Fruit fly (Drosophila melanogaster): ENCODE data around the gene CG3323.

CG3323 gene

DNA sequence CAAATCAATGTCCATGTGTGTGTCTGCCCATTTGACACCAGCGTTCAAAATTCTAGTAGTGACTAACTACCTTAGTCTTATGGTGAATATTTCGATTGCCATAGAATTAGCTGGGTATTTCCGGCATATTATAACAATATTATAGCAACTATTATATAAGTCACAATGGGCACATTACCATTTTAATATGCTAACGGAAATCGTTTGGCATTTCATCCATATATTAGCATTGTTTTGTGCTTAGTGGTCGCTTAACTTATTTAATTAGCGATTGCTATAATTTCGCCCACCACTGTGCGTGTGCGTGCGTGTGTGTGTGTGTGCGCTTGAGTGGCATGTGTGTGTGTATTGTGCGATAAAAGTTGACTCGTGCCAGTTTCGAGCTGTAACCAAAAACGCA, 31.2 kb upstream of the CG3323 start (continued):
- TF ChIP-seq CG9932 (GFP tag; IDR thresholded peaks at IDR 0.05) = peak; percentile 50
- peak; percentile 37 for TF ChIP-seq ATbp (GFP tag; optimal IDR thresholded peaks at IDR 0.05)
- no peak for TF ChIP-seq chif (GFP tag; optimal IDR thresholded peaks at IDR 0.05)

DNA sequence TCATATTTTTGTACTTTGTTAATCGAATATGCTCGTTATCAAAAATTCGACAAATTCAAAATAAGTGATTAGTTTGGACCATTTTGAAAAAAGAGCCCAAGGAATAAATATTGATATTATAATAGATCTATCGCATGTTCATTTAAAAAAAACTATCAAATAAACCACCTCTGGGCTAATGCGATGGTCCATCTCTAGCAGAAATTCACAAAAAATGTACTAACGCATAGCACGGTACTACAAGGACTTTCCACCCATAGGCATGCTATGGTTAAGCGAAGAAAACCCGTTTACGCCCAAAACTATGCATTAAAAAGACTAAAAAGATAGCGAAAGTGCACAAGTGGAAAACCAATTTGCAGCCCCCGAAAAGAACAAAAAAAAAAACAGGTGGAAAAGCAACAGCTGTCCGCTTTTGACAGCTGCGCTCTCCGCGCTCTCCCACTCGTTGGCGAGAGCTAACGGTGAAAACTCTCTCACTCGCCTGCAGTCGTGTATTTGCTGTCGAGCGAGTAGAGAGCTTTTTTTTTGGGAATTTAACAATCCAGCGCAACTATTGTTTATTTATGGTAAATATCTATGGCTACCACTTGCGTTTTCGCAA, 26.9 kb upstream of the CG3323 start, which contains the start of gene CanB:
Gene CanB, plus strand, starts transcription at position 241 of the 604 bp plus-strand sequence.
- TF ChIP-seq Ada2b (GFP tag; IDR thresholded peaks at IDR 0.05) = no peak
- peak; percentile 21 for TF ChIP-seq CG13624 (GFP tag; optimal IDR thresholded peaks at IDR 0.05)
- TF ChIP-seq caup (GFP tag; optimal IDR thresholded peaks at IDR 0.05; ENCODE audit: severe bottlenecking) = no peak
- peak; percentile 5 for TF ChIP-seq CG9817 (tag; optimal IDR thresholded peaks at IDR 0.05)
- TF ChIP-seq ftz-f1 (GFP tag; optimal IDR thresholded peaks at IDR 0.05) = peak; percentile 17
- peak; percentile 42 for TF ChIP-seq CG12744 (GFP tag; optimal IDR thresholded peaks at IDR 0.05)
- TF ChIP-seq sens (GFP tag) = peak; percentile 82
- TF ChIP-seq Sox102F (GFP tag; optimal IDR thresholded peaks at IDR 0.05) = peak; percentile 23
- peak; percentile 29 for TF ChIP-seq gem (tag; optimal IDR thresholded peaks at IDR 0.05)
- TF ChIP-seq Rfx (GFP tag; IDR thresholded peaks at IDR 0.05) = peak; percentile 41; the same call in 1 of the 2 replicates
- no peak for TF ChIP-seq danr (GFP tag; IDR thresholded peaks at IDR 0.05)
- TF ChIP-seq CG15601 (tag; optimal IDR thresholded peaks at IDR 0.05) = no peak
- peak; percentile 11 for TF ChIP-seq CoRest (tag; optimal IDR thresholded peaks at IDR 0.05)
- TF ChIP-seq CG3995 (GFP tag; optimal IDR thresholded peaks at IDR 0.05) = peak; percentile 38
- no peak for TF ChIP-seq sr (GFP tag; IDR thresholded peaks at IDR 0.05)
- TF ChIP-seq CG12155 (GFP tag; optimal IDR thresholded peaks at IDR 0.05) = peak; percentile 32
- TF ChIP-seq knrl (GFP tag; IDR thresholded peaks at IDR 0.05; ENCODE audit: partially characterized antibody) = peak; percentile 70
- peak; percentile 78 for TF ChIP-seq row (GFP tag; IDR thresholded peaks at IDR 0.05)
- TF ChIP-seq CG15514 (GFP tag; optimal IDR thresholded peaks at IDR 0.05) = peak; percentile 34
- peak; percentile 8 for TF ChIP-seq Fer3 (tag; optimal IDR thresholded peaks at IDR 0.05)
- TF ChIP-seq gsb (GFP tag; IDR thresholded peaks at IDR 0.05) = no peak
- TF ChIP-seq nmo (GFP tag; optimal IDR thresholded peaks at IDR 0.05) = peak; percentile 28
- peak; percentile 6 for TF ChIP-seq CG2712 (tag; optimal IDR thresholded peaks at IDR 0.05)
- no peak for TF ChIP-seq CG10431 (GFP tag; optimal IDR thresholded peaks at IDR 0.05)
- TF ChIP-seq stwl (tag; optimal IDR thresholded peaks at IDR 0.05) = peak; percentile 42
- TF ChIP-seq CG9609 (GFP tag; optimal IDR thresholded peaks at IDR 0.05) = no peak
- TF ChIP-seq CG6854 (GFP tag; optimal IDR thresholded peaks at IDR 0.05) = no peak
- no peak for TF ChIP-seq mam (GFP tag; optimal IDR thresholded peaks at IDR 0.05)
- peak; percentile 48 for TF ChIP-seq Lhr (GFP tag; optimal IDR thresholded peaks at IDR 0.05)
- TF ChIP-seq hbn (GFP tag; IDR thresholded peaks at IDR 0.05; ENCODE audit: partially characterized antibody) = peak; percentile 52; the same call in 1 of the 2 replicates
- peak; percentile 68 for TF ChIP-seq gfzf (GFP tag; optimal IDR thresholded peaks at IDR 0.05)
- peak; percentile 5 for TF ChIP-seq CG9797 (GFP tag; optimal IDR thresholded peaks at IDR 0.05)
- TF ChIP-seq H15 (GFP tag; IDR thresholded peaks at IDR 0.05) = no peak
- peak in 1 of 2 experiments; percentile 2 for TF ChIP-seq chif (GFP tag; optimal IDR thresholded peaks at IDR 0.05)
- peak; percentile 20 for TF ChIP-seq CG10267 (tag; optimal IDR thresholded peaks at IDR 0.05)
- TF ChIP-seq CTCF (GFP tag; optimal IDR thresholded peaks at IDR 0.05) = no peak
- 0 out of 2 replicates have a peak, but pooled peaks have one; percentile 10 for TF ChIP-seq lmd (GFP tag; IDR thresholded peaks at IDR 0.05)
- peak; percentile 94 for TF ChIP-seq scrt (GFP tag; optimal IDR thresholded peaks at IDR 0.05)
- no peak for TF ChIP-seq ab (GFP tag; optimal IDR thresholded peaks at IDR 0.05)
- peak; percentile 55; the same call in 1 of the 3 replicates for TF ChIP-seq CG34224 (GFP tag; IDR thresholded peaks at IDR 0.05; ENCODE audit: partially characterized antibody)
- no peak for TF ChIP-seq org-1 (GFP tag; optimal IDR thresholded peaks at IDR 0.05)
- peak; percentile 23 for TF ChIP-seq CG14710 (tag; optimal IDR thresholded peaks at IDR 0.05)
- no peak for TF ChIP-seq cg (GFP tag; optimal IDR thresholded peaks at IDR 0.05)
- peak; percentile 40 for TF ChIP-seq sqz (GFP tag; optimal IDR thresholded peaks at IDR 0.05)
- no peak for TF ChIP-seq Atf-2 (GFP tag; optimal IDR thresholded peaks at IDR 0.05)
- no peak for TF ChIP-seq CG8281 (tag; optimal IDR thresholded peaks at IDR 0.05)
